Fruit fly (Drosophila melanogaster): ENCODE data around the gene CG14397.

CG14397 gene

DNA sequence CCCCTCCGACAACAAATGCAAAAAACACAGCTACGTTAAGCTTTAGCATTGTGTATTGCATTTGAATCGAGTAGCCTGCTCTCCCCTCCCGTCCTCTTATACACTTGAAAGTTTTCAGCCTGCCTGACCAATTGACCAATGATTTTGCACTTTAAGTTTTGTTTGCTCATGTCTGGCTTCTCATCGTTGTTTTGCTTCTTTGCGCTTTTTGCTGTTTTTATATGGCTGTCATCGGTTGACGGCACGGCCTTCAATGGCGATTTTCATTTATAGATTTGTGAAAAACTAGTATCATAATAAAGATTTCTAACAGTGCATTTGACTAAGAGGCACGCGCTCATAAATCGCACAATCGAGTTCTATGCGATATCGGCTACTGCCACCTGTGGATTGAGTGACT is 25.1 kb upstream of the CG14397 start:
- no peak for TF ChIP-seq CG12768 (GFP tag; optimal IDR thresholded peaks at IDR 0.05)
- peak; percentile 58 for TF ChIP-seq tj (GFP tag; optimal IDR thresholded peaks at IDR 0.05)
- no peak for TF ChIP-seq Clk (GFP tag; optimal IDR thresholded peaks at IDR 0.05)
- no peak for TF ChIP-seq CG33017 (tag; optimal IDR thresholded peaks at IDR 0.05)

DNA sequence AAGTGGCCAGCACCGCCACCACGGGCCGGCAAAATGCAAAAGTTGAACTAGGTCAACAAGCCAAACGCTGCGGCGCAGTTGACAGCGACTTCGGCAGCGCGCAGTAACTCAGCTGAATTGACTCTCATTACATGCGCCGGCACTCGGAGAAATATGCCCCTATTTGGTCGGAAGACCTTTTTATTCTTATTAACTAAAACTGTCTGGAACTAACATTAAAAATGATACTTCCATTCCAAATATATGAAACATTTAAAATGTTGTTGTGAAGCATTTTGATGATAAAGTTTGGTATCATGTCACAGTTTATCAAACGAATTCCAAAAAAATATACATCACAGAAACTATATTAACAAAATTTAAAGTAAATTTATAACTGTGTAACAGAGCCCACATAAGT is 23.9 kb upstream of the CG14397 start:
- TF ChIP-seq CG11617 (GFP tag; optimal IDR thresholded peaks at IDR 0.05), result no peak

DNA sequence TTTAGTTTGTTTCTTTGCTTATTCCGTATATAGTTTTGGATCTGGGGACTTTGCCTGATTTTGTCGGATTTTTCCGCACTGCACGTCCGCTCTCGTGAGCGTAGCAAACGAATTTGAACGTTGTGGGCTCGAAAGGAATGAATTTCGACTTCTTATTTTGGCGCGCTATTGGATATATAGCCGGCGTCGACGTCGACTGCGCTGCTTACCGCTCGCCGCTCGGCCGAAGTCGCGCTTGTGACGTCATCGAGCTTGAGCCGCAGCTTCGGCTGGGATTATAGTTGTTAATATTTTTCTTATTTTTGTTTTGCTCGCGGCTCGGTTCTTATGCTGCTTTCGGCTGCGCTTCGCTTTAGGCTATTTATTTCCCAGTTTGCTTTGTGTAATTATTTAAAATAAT is 21.3 kb upstream of the CG14397 start:
- TF ChIP-seq Mnt (GFP tag; optimal IDR thresholded peaks at IDR 0.05), result no peak
- TF ChIP-seq CG33017 (tag; optimal IDR thresholded peaks at IDR 0.05), result no peak
- TF ChIP-seq CG14711 (tag; optimal IDR thresholded peaks at IDR 0.05), result no peak
- no peak for TF ChIP-seq CG12768 (GFP tag; optimal IDR thresholded peaks at IDR 0.05)
- TF ChIP-seq tj (GFP tag; optimal IDR thresholded peaks at IDR 0.05), result no peak
- no peak for TF ChIP-seq CG7101 (tag; optimal IDR thresholded peaks at IDR 0.05)
- no peak for TF ChIP-seq CG5204 (GFP tag; optimal IDR thresholded peaks at IDR 0.05)
- TF ChIP-seq ovo (GFP tag; optimal IDR thresholded peaks at IDR 0.05), result no peak
- no peak for TF ChIP-seq CG1620 (GFP tag; optimal IDR thresholded peaks at IDR 0.05)
- no peak for TF ChIP-seq CG11617 (GFP tag; optimal IDR thresholded peaks at IDR 0.05)
- TF ChIP-seq cic (GFP tag; optimal IDR thresholded peaks at IDR 0.05), result no peak
- TF ChIP-seq bab1 (GFP tag; optimal IDR thresholded peaks at IDR 0.05), result no peak
- no peak for TF ChIP-seq toe (GFP tag; optimal IDR thresholded peaks at IDR 0.05)
- TF ChIP-seq cnc (optimal IDR thresholded peaks at IDR 0.05), result no peak
- TF ChIP-seq pad (GFP tag; optimal IDR thresholded peaks at IDR 0.05), result no peak
- TF ChIP-seq Crg-1 (GFP tag; optimal IDR thresholded peaks at IDR 0.05), result no peak

DNA sequence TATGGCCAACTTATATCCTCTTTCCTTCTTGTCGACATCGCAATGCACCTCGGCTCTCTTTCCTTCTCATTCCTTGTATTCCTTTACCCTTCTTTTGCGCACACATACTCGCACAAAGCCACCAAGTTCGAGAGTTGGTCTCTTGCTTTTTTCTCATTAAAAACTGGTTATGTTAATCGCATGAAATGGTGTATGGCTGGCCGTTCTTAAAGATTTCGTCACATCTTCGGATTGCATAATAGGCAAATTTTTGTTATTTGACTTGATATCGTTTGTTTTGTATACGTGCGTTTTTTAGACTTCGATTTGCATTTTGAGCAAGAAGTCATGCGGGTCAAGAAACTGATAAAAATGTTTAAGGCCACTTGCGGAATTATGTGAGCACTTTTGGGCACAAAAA is 20.2 kb upstream of the CG14397 start:
- TF ChIP-seq Mnt (GFP tag; optimal IDR thresholded peaks at IDR 0.05), result no peak
- no peak for TF ChIP-seq pad (GFP tag; optimal IDR thresholded peaks at IDR 0.05)
- no peak for TF ChIP-seq tj (GFP tag; optimal IDR thresholded peaks at IDR 0.05)
- no peak for TF ChIP-seq kay (GFP tag; ENCODE audit: borderline replicate concordance)
- no peak for TF ChIP-seq Crg-1 (GFP tag; optimal IDR thresholded peaks at IDR 0.05)
- no peak for TF ChIP-seq CG7045 (GFP tag; optimal IDR thresholded peaks at IDR 0.05)
- no peak for TF ChIP-seq CG12768 (GFP tag; optimal IDR thresholded peaks at IDR 0.05)
- no peak for TF ChIP-seq CG11617 (GFP tag; optimal IDR thresholded peaks at IDR 0.05)
- no peak for TF ChIP-seq cnc (optimal IDR thresholded peaks at IDR 0.05)

DNA sequence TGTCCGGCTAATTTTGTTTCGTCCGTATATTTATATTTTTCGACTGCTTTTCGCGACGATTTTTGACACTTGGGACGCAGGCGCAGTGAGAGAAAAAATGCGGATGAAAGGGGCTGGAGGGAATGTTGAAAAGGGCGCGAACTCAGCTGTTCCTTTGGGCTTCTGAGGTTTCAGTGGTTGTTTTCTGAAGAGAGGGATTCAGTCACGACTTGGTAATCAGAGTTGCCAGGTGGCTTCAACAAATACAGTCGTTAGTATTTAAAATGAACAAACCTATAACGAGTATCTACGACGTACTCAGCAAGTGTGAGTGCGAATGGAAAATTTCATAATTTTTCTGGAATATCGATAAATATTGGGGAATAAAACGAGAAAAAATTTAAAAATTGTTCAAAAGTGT is 19.6 kb upstream of the CG14397 start, which contains the start of gene CG9265:
Gene CG9265 (minus strand): TSS at position 68 of the 400 bp plus-strand sequence.
- TF ChIP-seq CG14711 (tag; optimal IDR thresholded peaks at IDR 0.05) (peak; percentile 72), ovo (GFP tag; optimal IDR thresholded peaks at IDR 0.05) (no peak), CG5204 (GFP tag; optimal IDR thresholded peaks at IDR 0.05) (peak; percentile 31)

DNA sequence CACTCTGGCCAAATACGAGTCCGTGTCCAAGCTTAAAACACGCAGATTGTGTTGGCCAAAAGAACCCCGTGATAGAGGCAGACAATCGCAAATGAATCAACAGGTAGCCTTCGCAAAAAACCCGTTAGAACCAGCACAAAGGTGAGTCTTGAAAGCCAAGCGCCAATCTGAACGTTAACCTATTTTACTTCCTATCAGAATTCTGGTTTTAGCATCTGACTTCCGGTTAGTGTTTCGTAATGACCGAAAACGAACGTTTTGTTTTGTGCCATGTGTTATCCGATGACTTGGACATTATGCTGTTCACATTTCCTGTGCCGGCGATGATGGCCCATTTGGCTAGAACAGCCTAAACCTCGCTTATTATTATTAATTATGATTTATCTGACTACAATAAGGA is 18.6 kb upstream of the CG14397 start:
- TF ChIP-seq CG11617 (GFP tag; optimal IDR thresholded peaks at IDR 0.05), result no peak

DNA sequence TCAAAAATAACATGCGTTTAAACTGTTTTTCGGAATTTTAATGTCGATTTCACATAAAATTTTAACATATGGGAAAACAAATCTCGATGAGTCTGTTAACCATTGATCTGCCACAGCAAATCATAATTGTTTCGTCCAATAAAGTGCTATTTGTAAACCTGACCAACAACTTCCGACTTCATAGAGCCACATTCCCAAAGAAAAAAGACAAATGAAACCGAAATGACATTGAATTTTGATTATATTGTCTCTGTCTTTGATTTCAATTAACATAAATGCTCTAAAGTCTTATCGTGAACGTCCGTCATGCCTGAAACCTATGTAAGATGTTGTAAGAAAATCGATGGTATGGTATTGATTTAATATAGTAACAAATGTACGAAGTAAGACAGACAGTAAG is 17.7 kb upstream of the CG14397 start:
- TF ChIP-seq Crg-1 (GFP tag; optimal IDR thresholded peaks at IDR 0.05) (no peak), Clk (GFP tag; optimal IDR thresholded peaks at IDR 0.05) (no peak), bab1 (GFP tag; optimal IDR thresholded peaks at IDR 0.05) (no peak), Hr96 (GFP tag; optimal IDR thresholded peaks at IDR 0.05) (no peak), ovo (GFP tag; optimal IDR thresholded peaks at IDR 0.05) (no peak), CG11617 (GFP tag; optimal IDR thresholded peaks at IDR 0.05) (no peak), CG33017 (tag; optimal IDR thresholded peaks at IDR 0.05) (no peak), CG1620 (GFP tag; optimal IDR thresholded peaks at IDR 0.05) (no peak)

DNA sequence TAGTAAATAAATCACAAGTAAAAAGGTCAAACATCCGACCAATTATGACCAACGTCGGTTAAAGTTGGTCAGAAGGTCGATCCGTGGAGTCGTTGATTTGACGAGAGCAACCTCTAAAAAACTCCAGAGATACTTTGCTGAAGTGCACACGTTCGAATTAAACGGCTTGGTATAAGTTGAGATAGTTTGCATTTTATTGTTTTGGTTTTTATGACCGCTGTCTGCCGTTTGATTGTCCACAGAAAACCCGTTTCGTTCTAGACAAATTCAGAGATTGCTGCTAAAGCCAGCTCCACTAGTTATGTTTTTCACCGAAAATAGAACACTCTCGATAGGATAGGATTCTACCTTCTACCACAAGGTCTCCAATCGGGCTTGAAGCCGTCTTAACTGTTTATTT is 17.2 kb upstream of the CG14397 start:
- TF ChIP-seq CG12768 (GFP tag; optimal IDR thresholded peaks at IDR 0.05), result no peak
- TF ChIP-seq Hr96 (GFP tag; optimal IDR thresholded peaks at IDR 0.05), result no peak
- no peak for TF ChIP-seq CG11617 (GFP tag; optimal IDR thresholded peaks at IDR 0.05)
- no peak for TF ChIP-seq CG5204 (GFP tag; optimal IDR thresholded peaks at IDR 0.05)
- no peak for TF ChIP-seq cic (GFP tag; optimal IDR thresholded peaks at IDR 0.05)
- TF ChIP-seq bab1 (GFP tag; optimal IDR thresholded peaks at IDR 0.05), result no peak
- TF ChIP-seq cnc (optimal IDR thresholded peaks at IDR 0.05), result no peak
- no peak for TF ChIP-seq Crg-1 (GFP tag; optimal IDR thresholded peaks at IDR 0.05)
- no peak for TF ChIP-seq kay (GFP tag; ENCODE audit: borderline replicate concordance)
- TF ChIP-seq Mnt (GFP tag; optimal IDR thresholded peaks at IDR 0.05), result no peak
- TF ChIP-seq CG33017 (tag; optimal IDR thresholded peaks at IDR 0.05), result no peak
- no peak for TF ChIP-seq CG14711 (tag; optimal IDR thresholded peaks at IDR 0.05)
- TF ChIP-seq tj (GFP tag; optimal IDR thresholded peaks at IDR 0.05), result no peak
- TF ChIP-seq pad (GFP tag; optimal IDR thresholded peaks at IDR 0.05), result no peak

DNA sequence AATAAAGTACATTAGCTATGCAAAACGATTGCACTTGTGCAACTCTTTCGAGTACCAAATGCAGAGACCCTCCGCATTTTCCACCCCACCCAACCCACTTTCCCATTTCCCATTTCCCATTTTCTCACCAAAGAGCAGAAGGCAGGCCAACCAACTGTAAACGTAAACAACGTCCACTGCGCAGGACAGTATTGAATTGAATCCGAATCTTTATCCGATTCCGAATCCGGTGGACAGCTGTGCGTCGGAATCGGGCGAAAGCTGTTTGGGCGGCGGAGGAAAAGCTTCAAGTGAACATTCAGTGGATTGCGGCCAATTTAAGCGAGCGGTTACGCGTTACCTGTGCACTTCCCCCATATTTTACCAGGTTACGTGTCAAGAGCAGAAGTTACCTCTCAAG is 15.9 kb upstream of the CG14397 start, which contains the start of gene tadr:
Gene tadr (plus strand): TSS at position 301 of the 400 bp plus-strand sequence.
- no peak for TF ChIP-seq CG7101 (tag; optimal IDR thresholded peaks at IDR 0.05)
- TF ChIP-seq pad (GFP tag; optimal IDR thresholded peaks at IDR 0.05), result no peak
- TF ChIP-seq CG1620 (GFP tag; optimal IDR thresholded peaks at IDR 0.05), result no peak
- TF ChIP-seq CG33017 (tag; optimal IDR thresholded peaks at IDR 0.05), result no peak
- TF ChIP-seq CG7045 (GFP tag; optimal IDR thresholded peaks at IDR 0.05), result no peak
- TF ChIP-seq ovo (GFP tag; optimal IDR thresholded peaks at IDR 0.05), result no peak
- no peak for TF ChIP-seq kay (GFP tag; ENCODE audit: borderline replicate concordance)
- no peak for TF ChIP-seq CG14711 (tag; optimal IDR thresholded peaks at IDR 0.05)
- no peak for TF ChIP-seq bab1 (GFP tag; optimal IDR thresholded peaks at IDR 0.05)
- TF ChIP-seq cic (GFP tag; optimal IDR thresholded peaks at IDR 0.05), result no peak
- no peak for TF ChIP-seq Crg-1 (GFP tag; optimal IDR thresholded peaks at IDR 0.05)
- no peak for TF ChIP-seq CG5204 (GFP tag; optimal IDR thresholded peaks at IDR 0.05)
- no peak for TF ChIP-seq toe (GFP tag; optimal IDR thresholded peaks at IDR 0.05)
- no peak for TF ChIP-seq CG11617 (GFP tag; optimal IDR thresholded peaks at IDR 0.05)
- TF ChIP-seq CG12768 (GFP tag; optimal IDR thresholded peaks at IDR 0.05), result no peak
- no peak for TF ChIP-seq tj (GFP tag; optimal IDR thresholded peaks at IDR 0.05)
- no peak for TF ChIP-seq Mnt (GFP tag; optimal IDR thresholded peaks at IDR 0.05)
- TF ChIP-seq Hr96 (GFP tag; optimal IDR thresholded peaks at IDR 0.05), result no peak
- no peak for TF ChIP-seq Clk (GFP tag; optimal IDR thresholded peaks at IDR 0.05)
- TF ChIP-seq cnc (optimal IDR thresholded peaks at IDR 0.05), result no peak
